Fruit fly (Drosophila melanogaster) whole organism, wandering third instar larva: ENCODE measurements around the gene Sumo.
A peak's percentile ranks its signal among the peaks of the same experiment; 100 is the strongest.

Experiments used
- Abd-B ChIP-seq: fragments of >200 bp; optimal IDR thresholded peaks from 2 replicates; lab custom pipeline; 2017; ENCODE audit warnings: missing biosample characterization, missing genetic modification characterization
- CG32264 ChIP-seq: fragments of 200-800 bp; sonication (Bioruptor generic); optimal IDR thresholded peaks from 2 replicates; lab custom pipeline; 2016; ENCODE audit warnings: missing biosample characterization, missing genetic modification characterization
- CG9705 ChIP-seq: fragments of 200-800 bp; sonication (Bioruptor generic); optimal IDR thresholded peaks from 2 replicates; lab custom pipeline; 2018; ENCODE audit warnings: missing biosample characterization, mild to moderate bottlenecking, missing genetic modification characterization
- CrebA ChIP-seq: fragments of 200-800 bp; sonication (Bioruptor generic); optimal IDR thresholded peaks from 2 replicates; lab custom pipeline; 2016; ENCODE audit warnings: missing biosample characterization, mild to moderate bottlenecking, missing genetic modification characterization, borderline replicate concordance
- Dfd ChIP-seq: fragments of >200 bp; optimal IDR thresholded peaks from 2 replicates; lab custom pipeline; 2017; ENCODE audit warnings: missing biosample characterization, missing genetic modification characterization
- Dif ChIP-seq: fragments of 200-275, 200-300 bp; sonication (Bioruptor generic); optimal IDR thresholded peaks from 2 replicates; lab custom pipeline; 2018; ENCODE audit warnings: missing biosample characterization, missing genetic modification characterization; ENCODE audit not compliant: partially characterized antibody
- GATAd ChIP-seq: sonication (Bioruptor generic); optimal IDR thresholded peaks from 2 replicates; lab custom pipeline; 2016; ENCODE audit warnings: missing biosample characterization, missing genetic modification characterization
- HLH106 ChIP-seq: fragments of 200-800 bp; optimal IDR thresholded peaks from 3 replicates; lab custom pipeline; 2019; ENCODE audit warnings: missing biosample characterization, mild to moderate bottlenecking, missing genetic modification characterization, moderate library complexity
- Hnf4 ChIP-seq: fragments of 200-800 bp; sonication (Bioruptor generic); optimal IDR thresholded peaks from 2 replicates; lab custom pipeline; 2016; ENCODE audit warnings: missing biosample characterization, mild to moderate bottlenecking, missing genetic modification characterization
- Hr78 ChIP-seq: fragments of >200 bp; optimal IDR thresholded peaks from 2 replicates; lab custom pipeline; 2017; ENCODE audit warnings: missing biosample characterization, missing genetic modification characterization
- Hr83 ChIP-seq: fragments of 200-300 bp; sonication (Bioruptor generic); optimal IDR thresholded peaks from 2 replicates; lab custom pipeline; 2016; ENCODE audit warnings: missing biosample characterization, mild to moderate bottlenecking, missing genetic modification characterization, moderate library complexity; ENCODE audit not compliant: poor library complexity, severe bottlenecking
- Jra ChIP-seq: sonication (Bioruptor generic); optimal IDR thresholded peaks from 2 replicates; lab custom pipeline; 2016; ENCODE audit warnings: missing biosample characterization, missing genetic modification characterization
- Mio ChIP-seq: sonication (Bioruptor generic); optimal IDR thresholded peaks from 2 replicates; lab custom pipeline; 2016; ENCODE audit warnings: missing biosample characterization, missing genetic modification characterization
- Myc ChIP-seq: fragments of >200 bp; optimal IDR thresholded peaks from 2 replicates; lab custom pipeline; 2017
- N ChIP-seq: fragments of >200 bp; optimal IDR thresholded peaks from 2 replicates; lab custom pipeline; 2018; ENCODE audit warnings: missing biosample characterization, missing external identifiers, missing genetic modification characterization
- OdsH ChIP-seq: fragments of 200-800 bp; sonication (Bioruptor generic); optimal IDR thresholded peaks from 2 replicates; lab custom pipeline; 2016; ENCODE audit warnings: missing biosample characterization, mild to moderate bottlenecking, missing genetic modification characterization
- Rel ChIP-seq, 2 experiments: fragments of 200-800 bp; sonication (Bioruptor generic) in 1 of 2; optimal IDR thresholded peaks; 2 replicates in 1 of 2; 3 replicates in 1 of 2; lab custom pipeline; 2016 to 2019; ENCODE audit warnings: mild to moderate bottlenecking in 2 of 2, missing biosample characterization in 2 of 2, missing genetic modification characterization in 2 of 2, moderate library complexity in 1 of 2
- Sp1 ChIP-seq: fragments of 200-800 bp; sonication (Bioruptor generic); optimal IDR thresholded peaks from 3 replicates; lab custom pipeline; 2019; ENCODE audit warnings: missing biosample characterization, mild to moderate bottlenecking, missing genetic modification characterization, moderate library complexity
- Vsx2 ChIP-seq: fragments of 200-300, 225-300 bp; sonication (Bioruptor generic); optimal IDR thresholded peaks from 2 replicates; lab custom pipeline; 2018; ENCODE audit warnings: missing biosample characterization, missing genetic modification characterization; ENCODE audit not compliant: partially characterized antibody
- br ChIP-seq: fragments of 200-800 bp; sonication (Bioruptor generic); optimal IDR thresholded peaks from 2 replicates; lab custom pipeline; 2016; ENCODE audit warnings: missing biosample characterization, missing genetic modification characterization
- brk ChIP-seq: fragments of 200-800 bp; sonication (Bioruptor generic); optimal IDR thresholded peaks from 2 replicates; lab custom pipeline; 2016; ENCODE audit warnings: missing biosample characterization, mild to moderate bottlenecking, missing genetic modification characterization
- dl ChIP-seq, 2 experiments: fragments of 175-275, 200-275 bp in 1 of 2; fragments of 200-275 bp in 1 of 2; sonication (Bioruptor generic); optimal IDR thresholded peaks; lab custom pipeline; 2018; ENCODE audit warnings: mild to moderate bottlenecking in 2 of 2, missing biosample characterization in 2 of 2, missing genetic modification characterization in 2 of 2, moderate library complexity in 2 of 2; ENCODE audit not compliant: partially characterized antibody in 2 of 2, insufficient read depth in 1 of 2
- dmrt93B ChIP-seq: fragments of 200-800 bp; sonication (Bioruptor generic); optimal IDR thresholded peaks from 2 replicates; lab custom pipeline; 2018; ENCODE audit warnings: missing biosample characterization, mild to moderate bottlenecking, missing genetic modification characterization
- dsf ChIP-seq: sonication (Bioruptor generic); optimal IDR thresholded peaks from 2 replicates; lab custom pipeline; 2016; ENCODE audit warnings: missing biosample characterization, missing genetic modification characterization, borderline replicate concordance
- ey ChIP-seq: fragments of 200-800 bp; sonication (Bioruptor generic); optimal IDR thresholded peaks from 2 replicates; lab custom pipeline; 2016; ENCODE audit warnings: missing biosample characterization, missing genetic modification characterization
- foxo ChIP-seq, 2 experiments: fragments of 200-800 bp; sonication (Bioruptor generic); optimal IDR thresholded peaks; 2 replicates in 1 of 2; 3 replicates in 1 of 2; lab custom pipeline; 2016 to 2017; ENCODE audit warnings: missing biosample characterization in 2 of 2, missing genetic modification characterization in 2 of 2
- fru ChIP-seq: fragments of 200-800 bp; sonication (Bioruptor generic); optimal IDR thresholded peaks from 3 replicates; lab custom pipeline; 2016; ENCODE audit warnings: missing biosample characterization, mild to moderate bottlenecking, missing genetic modification characterization
- h ChIP-seq: fragments of 200-800 bp; sonication (Bioruptor generic); optimal IDR thresholded peaks from 3 replicates; lab custom pipeline; 2016; ENCODE audit warnings: missing biosample characterization, mild to moderate bottlenecking, missing genetic modification characterization
- jim ChIP-seq: fragments of 175-275, 200-325 bp; sonication (Bioruptor generic); optimal IDR thresholded peaks from 2 replicates; lab custom pipeline; 2016; ENCODE audit warnings: missing biosample characterization, mild to moderate bottlenecking, missing genetic modification characterization
- lola ChIP-seq: fragments of >200 bp; optimal IDR thresholded peaks from 2 replicates; lab custom pipeline; 2017; ENCODE audit warnings: missing biosample characterization, missing genetic modification characterization
- pan ChIP-seq: fragments of >200 bp; optimal IDR thresholded peaks from 2 replicates; lab custom pipeline; 2017
- psq ChIP-seq: fragments of 200-800 bp; sonication (Bioruptor generic); optimal IDR thresholded peaks from 3 replicates; lab custom pipeline; 2017; ENCODE audit warnings: missing biosample characterization, mild to moderate bottlenecking, missing genetic modification characterization, moderate library complexity
- rgr ChIP-seq: fragments of 200-800 bp; sonication (Bioruptor generic); optimal IDR thresholded peaks from 3 replicates; lab custom pipeline; 2016; ENCODE audit warnings: missing biosample characterization, mild to moderate bottlenecking, missing genetic modification characterization
- sage ChIP-seq: fragments of 200-800 bp; sonication (Bioruptor generic); optimal IDR thresholded peaks from 2 replicates; lab custom pipeline; 2016; ENCODE audit warnings: missing biosample characterization, mild to moderate bottlenecking, missing genetic modification characterization
- sv ChIP-seq: fragments of 200-800 bp; sonication (Bioruptor generic); optimal IDR thresholded peaks from 3 replicates; lab custom pipeline; 2016; ENCODE audit warnings: missing biosample characterization, missing genetic modification characterization
- tai ChIP-seq: sonication (Bioruptor generic); optimal IDR thresholded peaks from 2 replicates; lab custom pipeline; 2016; ENCODE audit warnings: missing biosample characterization, missing genetic modification characterization
- usp ChIP-seq: fragments of >200 bp; optimal IDR thresholded peaks from 2 replicates; lab custom pipeline; 2017; ENCODE audit warnings: missing biosample characterization, missing genetic modification characterization
- woc ChIP-seq: sonication (Bioruptor generic); optimal IDR thresholded peaks from 2 replicates; lab custom pipeline; 2016; ENCODE audit warnings: missing biosample characterization, mild to moderate bottlenecking, missing genetic modification characterization

Gene Sumo

DNA sequence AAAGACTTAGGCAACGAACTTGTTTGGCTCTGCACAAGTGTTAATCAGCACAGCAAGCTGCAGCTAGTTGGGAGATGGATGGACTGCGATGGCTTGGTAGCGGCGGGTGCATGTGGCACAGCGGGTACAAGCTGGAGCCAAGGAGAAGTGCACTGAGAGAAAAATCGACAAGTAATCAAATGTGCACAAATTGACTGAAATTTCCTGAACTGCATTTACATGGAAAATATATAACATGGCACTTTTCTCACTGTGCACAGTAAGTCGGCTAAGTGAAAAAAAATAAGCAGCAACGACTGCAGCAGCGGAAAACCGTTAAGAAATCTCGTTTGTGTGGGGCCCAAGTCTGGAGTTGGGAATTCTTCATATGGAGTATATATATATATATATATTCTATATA lies 23.6 kb upstream of the Sumo start:
- TF ChIP-seq h (GFP tag; lab: Kevin White, UChicago) (peak; percentile 20), foxo (GFP tag; optimal IDR thresholded peaks at IDR 0.05; lab: Kevin White, UChicago) (peak in 1 of 2 experiments; percentile 24), jim (GFP tag; lab: Kevin White, UChicago) (no peak), sage (no peak), brk (GFP tag; lab: Kevin White, UChicago) (no peak), Rel (GFP tag; optimal IDR thresholded peaks at IDR 0.05; lab: Kevin White, UChicago) (no peak), Rel (tag; optimal IDR thresholded peaks at IDR 0.05; lab: Kevin White, UChicago) (no peak), usp (GFP tag; lab: Kevin White, UChicago) (no peak), rgr (GFP tag; lab: Kevin White, UChicago) (peak; percentile 3), fru (GFP tag; lab: Kevin White, UChicago) (peak; percentile 45), CG32264 (GFP tag; lab: Kevin White, UChicago) (no peak), Hr78 (GFP tag; lab: Kevin White, UChicago) (no peak), CG9705 (GFP tag; lab: Kevin White, UChicago) (no peak), woc (no peak), pan (lab: Kevin White, UChicago) (no peak), Hnf4 (GFP tag; lab: Kevin White, UChicago) (no peak), dl (GFP tag; optimal IDR thresholded peaks at IDR 0.05; lab: Kevin White, UChicago; ENCODE audit: insufficient read depth in 1 of 2, partially characterized antibody in 2 of 2) (no peak)

DNA sequence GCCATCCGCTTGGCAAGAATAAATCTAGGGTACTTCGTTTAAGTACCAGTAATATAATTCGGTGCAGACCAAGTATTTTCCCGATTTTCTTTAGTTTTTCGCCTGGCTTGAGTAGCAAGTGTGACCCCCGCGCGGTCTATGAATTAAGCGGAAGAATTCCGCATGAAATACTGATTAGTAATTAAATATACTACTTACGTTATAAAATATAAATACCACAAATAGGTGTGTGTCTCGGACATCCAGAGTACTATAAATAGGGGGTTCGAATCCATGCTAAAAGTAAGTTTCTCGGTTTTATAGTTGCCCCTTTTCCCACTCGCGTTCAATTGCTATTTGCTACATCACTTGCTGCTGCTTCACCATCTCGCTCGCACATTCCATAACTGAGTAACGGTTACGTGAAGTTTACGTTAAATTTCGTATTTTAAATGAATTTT lies 4.2 kb upstream of the Sumo start, which contains the start of gene snRNP-U1-70K:
Gene snRNP-U1-70K (minus strand): TSS at position 141 of the 440 bp plus-strand sequence.
- no peak for TF ChIP-seq Hr83 (GFP tag; lab: Kevin White, UChicago)
- no peak for TF ChIP-seq lola
- no peak for TF ChIP-seq sage
- no peak for TF ChIP-seq GATAd (GFP tag; lab: Kevin White, UChicago)
- TF ChIP-seq pan (lab: Kevin White, UChicago): no peak
- TF ChIP-seq Hr78 (GFP tag; lab: Kevin White, UChicago): no peak
- TF ChIP-seq woc: no peak
- no peak for TF ChIP-seq CG32264 (GFP tag; lab: Kevin White, UChicago)
- no peak for TF ChIP-seq foxo (GFP tag; optimal IDR thresholded peaks at IDR 0.05; lab: Kevin White, UChicago)
- TF ChIP-seq rgr (GFP tag; lab: Kevin White, UChicago): no peak
- TF ChIP-seq CG9705 (GFP tag; lab: Kevin White, UChicago): no peak
- peak in 1 of 2 experiments; percentile 70 for TF ChIP-seq dl (GFP tag; optimal IDR thresholded peaks at IDR 0.05; lab: Kevin White, UChicago; ENCODE audit: insufficient read depth in 1 of 2, partially characterized antibody in 2 of 2)
- TF ChIP-seq Mio (GFP tag; lab: Kevin White, UChicago): no peak
- TF ChIP-seq Abd-B: no peak
- no peak for TF ChIP-seq h (GFP tag; lab: Kevin White, UChicago)
- no peak for TF ChIP-seq CrebA
- no peak for TF ChIP-seq Vsx2 (GFP tag; lab: Kevin White, UChicago)
- no peak for TF ChIP-seq HLH106 (tag; lab: Kevin White, UChicago)
- no peak for TF ChIP-seq sv (GFP tag; lab: Kevin White, UChicago)
- no peak for TF ChIP-seq dmrt93B (GFP tag; lab: Kevin White, UChicago)
- no peak for TF ChIP-seq dsf (GFP tag; lab: Kevin White, UChicago)
- TF ChIP-seq brk (GFP tag; lab: Kevin White, UChicago): no peak
- no peak for TF ChIP-seq Sp1 (GFP tag; lab: Kevin White, UChicago)
- no peak for TF ChIP-seq ey
- no peak for TF ChIP-seq usp (GFP tag; lab: Kevin White, UChicago)
- no peak for TF ChIP-seq Rel (GFP tag; optimal IDR thresholded peaks at IDR 0.05; lab: Kevin White, UChicago)
- TF ChIP-seq Rel (tag; optimal IDR thresholded peaks at IDR 0.05; lab: Kevin White, UChicago): peak; percentile 39
- no peak for TF ChIP-seq Jra
- TF ChIP-seq fru (GFP tag; lab: Kevin White, UChicago): peak; percentile 66
- TF ChIP-seq N (GFP tag; lab: Kevin White, UChicago): no peak
- TF ChIP-seq OdsH (GFP tag; lab: Kevin White, UChicago): no peak
- TF ChIP-seq br: no peak
- peak; percentile 76 for TF ChIP-seq Myc (lab: Kevin White, UChicago)
- no peak for TF ChIP-seq Dfd (GFP tag; lab: Kevin White, UChicago)
- TF ChIP-seq psq (GFP tag; lab: Kevin White, UChicago): no peak
- no peak for TF ChIP-seq tai (GFP tag; lab: Kevin White, UChicago)
- TF ChIP-seq Hnf4 (GFP tag; lab: Kevin White, UChicago): no peak
- peak; percentile 92 for TF ChIP-seq Dif (GFP tag; lab: Kevin White, UChicago)
